Fruit fly (Drosophila melanogaster): ENCODE data around the gene CG2854.

The CG2854 gene

DNA sequence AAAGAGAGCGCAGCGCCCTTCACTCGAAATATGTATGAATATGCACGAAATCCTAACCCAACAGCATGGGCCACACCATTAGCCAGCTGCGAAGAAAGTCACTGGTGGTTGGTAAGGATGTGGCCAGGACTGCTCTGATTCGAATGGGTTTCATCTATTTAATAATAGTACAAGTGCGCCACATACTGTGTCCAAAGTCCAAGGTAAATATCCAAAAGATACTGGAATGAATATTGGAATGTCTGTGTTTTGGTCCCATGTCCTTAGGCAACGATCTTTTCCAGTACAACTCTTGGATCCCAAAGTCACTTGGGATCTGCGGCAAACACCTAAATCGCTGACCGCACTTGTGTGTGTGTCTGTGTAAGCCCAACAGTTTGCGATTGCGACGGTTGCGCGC lies 20.6 kb upstream of the CG2854 start (continued):
- TF ChIP-seq CG8319 (GFP tag; optimal IDR thresholded peaks at IDR 0.05), result peak; percentile 55
- TF ChIP-seq Hr4 (GFP tag; optimal IDR thresholded peaks at IDR 0.05), result peak; percentile 78
- peak; percentile 85 for TF ChIP-seq CG8119 (GFP tag; IDR thresholded peaks at IDR 0.05)
- peak; percentile 74 for TF ChIP-seq CG7368 (GFP tag; optimal IDR thresholded peaks at IDR 0.05)
- TF ChIP-seq OdsH (GFP tag; optimal IDR thresholded peaks at IDR 0.05), result peak; percentile 82
- peak; percentile 13 for TF ChIP-seq CG6854 (GFP tag; optimal IDR thresholded peaks at IDR 0.05)
- peak; percentile 88 for TF ChIP-seq CG32006 (GFP tag; optimal IDR thresholded peaks at IDR 0.05)
- peak; percentile 88 for TF ChIP-seq Met (GFP tag; optimal IDR thresholded peaks at IDR 0.05)
- TF ChIP-seq CG9139 (GFP tag; optimal IDR thresholded peaks at IDR 0.05), result no peak
- TF ChIP-seq net (GFP tag; optimal IDR thresholded peaks at IDR 0.05), result peak; percentile 65
- peak; percentile 75 for TF ChIP-seq Eip75B (GFP tag; optimal IDR thresholded peaks at IDR 0.05)
- peak; percentile 86 for TF ChIP-seq pdm3 (GFP tag; optimal IDR thresholded peaks at IDR 0.05)
- TF ChIP-seq CG11294 (GFP tag; IDR thresholded peaks at IDR 0.05), result peak; percentile 52; the same call in 1 of the 2 replicates
- TF ChIP-seq CG6163 (GFP tag; IDR thresholded peaks at IDR 0.05), result peak; percentile 11; the same call in 1 of the 3 replicates
- TF ChIP-seq CG34406 (GFP tag; optimal IDR thresholded peaks at IDR 0.05), result peak; percentile 77
- peak; percentile 49 for TF ChIP-seq vri (GFP tag; optimal IDR thresholded peaks at IDR 0.05)
- peak; percentile 33 for TF ChIP-seq Eip93F (GFP tag; optimal IDR thresholded peaks at IDR 0.05)
- peak; percentile 61 for TF ChIP-seq Sox15 (GFP tag; optimal IDR thresholded peaks at IDR 0.05)
- peak; percentile 82 for TF ChIP-seq CG10631 (GFP tag; optimal IDR thresholded peaks at IDR 0.05)
- peak; percentile 86 for TF ChIP-seq Hr39 (GFP tag; optimal IDR thresholded peaks at IDR 0.05)
- TF ChIP-seq CG4318 (GFP tag; optimal IDR thresholded peaks at IDR 0.05), result peak; percentile 64
- peak; percentile 84 for TF ChIP-seq CG15336 (GFP tag; IDR thresholded peaks at IDR 0.05)
- peak; percentile 71 for TF ChIP-seq Ets21C (GFP tag; optimal IDR thresholded peaks at IDR 0.05)
- TF ChIP-seq svp (GFP tag), result peak; percentile 72
- peak; percentile 59 for TF ChIP-seq CG3032 (tag; optimal IDR thresholded peaks at IDR 0.05)

dm6 chrX:2306760-2307159 lies 20.2 kb upstream of the CG2854 start:
- TF ChIP-seq dac (GFP tag; optimal IDR thresholded peaks at IDR 0.05) (no peak), CG11762 (GFP tag; optimal IDR thresholded peaks at IDR 0.05; ENCODE audit: insufficient read depth) (no peak), CG4318 (GFP tag; optimal IDR thresholded peaks at IDR 0.05) (no peak), Sox14 (GFP tag; optimal IDR thresholded peaks at IDR 0.05) (no peak), OdsH (GFP tag; optimal IDR thresholded peaks at IDR 0.05) (no peak), Gug (GFP tag; IDR thresholded peaks at IDR 0.05) (no peak)

DNA sequence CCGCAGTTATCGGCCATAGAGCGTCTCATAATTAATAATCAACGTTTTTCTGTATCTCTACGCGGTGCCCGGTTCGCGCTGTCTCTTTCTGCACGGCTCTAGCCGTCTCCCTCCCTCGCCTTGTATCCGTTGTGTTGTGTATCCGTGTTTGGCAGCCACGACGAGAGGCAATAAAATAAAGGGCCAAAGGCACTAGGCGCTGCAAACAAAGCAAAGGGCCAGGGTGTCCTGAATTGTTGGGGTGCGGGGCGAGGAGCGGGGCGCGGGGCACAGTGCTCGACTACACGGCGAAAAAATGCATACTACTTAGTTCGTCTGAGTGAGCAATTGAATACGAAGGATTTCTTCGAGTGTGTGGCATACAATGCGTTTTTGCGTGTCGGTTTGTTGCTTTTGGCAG lies 19.4 kb upstream of the CG2854 start:
- peak; percentile 33 for TF ChIP-seq CG1621 (tag; optimal IDR thresholded peaks at IDR 0.05)
- TF ChIP-seq dsx (GFP tag; optimal IDR thresholded peaks at IDR 0.05; ENCODE audit: poor library complexity, severe bottlenecking), result peak; percentile 46
- peak; percentile 1 for TF ChIP-seq Ets96B (tag; optimal IDR thresholded peaks at IDR 0.05)
- TF ChIP-seq CG3032 (tag; optimal IDR thresholded peaks at IDR 0.05), result peak; percentile 15
- peak; percentile 6 for TF ChIP-seq CG32006 (GFP tag; optimal IDR thresholded peaks at IDR 0.05)
- no peak for TF ChIP-seq CG6854 (GFP tag; optimal IDR thresholded peaks at IDR 0.05)
- TF ChIP-seq Smox (GFP tag; optimal IDR thresholded peaks at IDR 0.05), result no peak
- TF ChIP-seq ss (GFP tag; optimal IDR thresholded peaks at IDR 0.05), result peak; percentile 13 to 45
- TF ChIP-seq CG6276 (GFP tag; optimal IDR thresholded peaks at IDR 0.05), result no peak

DNA sequence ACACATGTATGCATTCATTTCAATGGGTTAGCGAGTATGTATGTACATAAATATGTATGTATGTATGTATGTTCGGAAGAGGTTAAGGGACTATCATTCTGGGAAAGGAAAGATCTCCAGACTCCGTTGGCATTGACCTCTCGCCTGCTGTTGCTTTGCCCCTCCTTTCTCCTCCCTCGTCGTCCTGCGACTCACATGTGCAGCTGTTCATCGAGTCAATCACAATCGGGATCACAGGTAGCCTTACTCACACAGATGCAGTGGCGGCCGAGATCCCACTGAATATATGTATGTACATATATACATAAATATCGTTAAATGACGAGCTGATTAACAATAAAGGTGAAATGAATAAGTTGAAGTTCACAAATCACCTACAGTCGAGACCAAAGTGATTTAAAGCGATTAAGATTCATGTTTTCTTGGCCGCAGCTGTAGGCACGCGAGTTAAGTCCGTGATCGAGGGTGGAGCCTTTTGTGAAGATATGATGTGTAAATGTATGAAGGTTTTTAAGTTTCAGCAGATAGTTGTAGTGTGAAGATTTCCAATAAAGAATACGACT lies 18.4 kb upstream of the CG2854 start:
- TF ChIP-seq spab (GFP tag; optimal IDR thresholded peaks at IDR 0.05) (no peak), Lpt (GFP tag; optimal IDR thresholded peaks at IDR 0.05) (no peak), esn (GFP tag; optimal IDR thresholded peaks at IDR 0.05) (peak; percentile 13), Hr39 (GFP tag; optimal IDR thresholded peaks at IDR 0.05) (peak; percentile 13), Eip78C (GFP tag) (peak; percentile 45), CG6808 (GFP tag; optimal IDR thresholded peaks at IDR 0.05) (peak; percentile 5), lz (GFP tag; optimal IDR thresholded peaks at IDR 0.05) (no peak), ss (GFP tag; optimal IDR thresholded peaks at IDR 0.05) (no peak), Met (GFP tag; optimal IDR thresholded peaks at IDR 0.05) (peak; percentile 23), Sox14 (GFP tag; optimal IDR thresholded peaks at IDR 0.05) (peak; percentile 29), svp (GFP tag) (peak; percentile 64), CG6792 (GFP tag; optimal IDR thresholded peaks at IDR 0.05) (no peak), topi (GFP tag; optimal IDR thresholded peaks at IDR 0.05) (peak; percentile 17)
